ENCODE assay signal across 1 fruit fly cellular context in genomic region chr3R:19153502-19153983, dm6.
TF ChIP-seq lines count a peak whose summit lies in the region.

TSS of gene CG5835 (minus strand) at chr3R:19153686.

TF ChIP-seq in whole organism, embryonic, 481 proteins besides CTCF, POLR2A, EP300 and RAD21 (continued from another document):
- no peak for TF ChIP-seq CG9437 (GFP tag; optimal IDR thresholded peaks at IDR 0.05; lab: Kevin White, UChicago)
- TF ChIP-seq CG1792 (GFP tag; optimal IDR thresholded peaks at IDR 0.05; lab: Kevin White, UChicago) = no peak
- TF ChIP-seq CG12659 (GFP tag; optimal IDR thresholded peaks at IDR 0.05; lab: Kevin White, UChicago) = peak; percentile 54
- TF ChIP-seq Sry-β (GFP tag; optimal IDR thresholded peaks at IDR 0.05; lab: Kevin White, UChicago) = no peak
- no peak for TF ChIP-seq Hand (GFP tag; optimal IDR thresholded peaks at IDR 0.05; lab: Kevin White, UChicago)
- peak; percentile 5 for TF ChIP-seq CG1603 (tag; optimal IDR thresholded peaks at IDR 0.05; lab: Kevin White, UChicago)
- TF ChIP-seq jing (GFP tag; optimal IDR thresholded peaks at IDR 0.05; lab: Kevin White, UChicago) = no peak
- TF ChIP-seq Ravus (GFP tag; IDR thresholded peaks at IDR 0.05; lab: Robert Waterston, UW) = no peak
- 0 out of 2 replicates have a peak, but pooled peaks have one; percentile 19 for TF ChIP-seq gsb (GFP tag; IDR thresholded peaks at IDR 0.05; lab: Robert Waterston, UW)
- TF ChIP-seq dan (GFP tag; IDR thresholded peaks at IDR 0.05; lab: Robert Waterston, UW) = no peak
- TF ChIP-seq ab (GFP tag; optimal IDR thresholded peaks at IDR 0.05; lab: Kevin White, UChicago) = no peak
- peak; percentile 16 for TF ChIP-seq ash1 (GFP tag; optimal IDR thresholded peaks at IDR 0.05; lab: Kevin White, UChicago)
- no peak for TF ChIP-seq h (optimal IDR thresholded peaks at IDR 0.05; lab: Kevin White, UChicago)
- peak; percentile 35; the same call in 1 of the 2 replicates for TF ChIP-seq Adf1 (GFP tag; IDR thresholded peaks at IDR 0.05; lab: Robert Waterston, UW)
- TF ChIP-seq grn (GFP tag; optimal IDR thresholded peaks at IDR 0.05; lab: Kevin White, UChicago) = peak; percentile 15
- TF ChIP-seq CG10543 (GFP tag; optimal IDR thresholded peaks at IDR 0.05; lab: Kevin White, UChicago) = peak; percentile 53
- no peak for TF ChIP-seq eyg (GFP tag; optimal IDR thresholded peaks at IDR 0.05; lab: Kevin White, UChicago)
- no peak for TF ChIP-seq Oli (tag; optimal IDR thresholded peaks at IDR 0.05; lab: Kevin White, UChicago)
- no peak for TF ChIP-seq so (GFP tag; IDR thresholded peaks at IDR 0.05; lab: Robert Waterston, UW)
- TF ChIP-seq B-H1 (GFP tag; IDR thresholded peaks at IDR 0.05; lab: Robert Waterston, UW) = no peak
- peak; percentile 8 for TF ChIP-seq PHDP (tag; optimal IDR thresholded peaks at IDR 0.05; lab: Kevin White, UChicago)
- TF ChIP-seq CG8388 (GFP tag; optimal IDR thresholded peaks at IDR 0.05; lab: Kevin White, UChicago) = no peak
- peak; percentile 12 for TF ChIP-seq CG7839 (tag; optimal IDR thresholded peaks at IDR 0.05; lab: Kevin White, UChicago)
- no peak; the same call in 2 of the 3 replicates for TF ChIP-seq zfh1 (GFP tag; IDR thresholded peaks at IDR 0.05; lab: Robert Waterston, UW)
- TF ChIP-seq CG18619 (GFP tag; optimal IDR thresholded peaks at IDR 0.05; lab: Kevin White, UChicago) = no peak
- no peak for TF ChIP-seq Max (GFP tag; optimal IDR thresholded peaks at IDR 0.05; lab: Kevin White, UChicago)
- no peak for TF ChIP-seq fru (optimal IDR thresholded peaks at IDR 0.05; lab: Kevin White, UChicago)
- no peak for TF ChIP-seq CG7745 (tag; optimal IDR thresholded peaks at IDR 0.05; lab: Kevin White, UChicago)
- TF ChIP-seq fd102C (GFP tag; optimal IDR thresholded peaks at IDR 0.05; lab: Kevin White, UChicago) = no peak
- TF ChIP-seq CG3407 (GFP tag; optimal IDR thresholded peaks at IDR 0.05; lab: Kevin White, UChicago) = no peak
- TF ChIP-seq exex (tag; optimal IDR thresholded peaks at IDR 0.05; lab: Kevin White, UChicago) = peak; percentile 91
- TF ChIP-seq CG31441 (GFP tag; IDR thresholded peaks at IDR 0.05; lab: Robert Waterston, UW) = peak; percentile 26; the same call in 1 of the 2 replicates
- no peak for TF ChIP-seq ken (GFP tag; IDR thresholded peaks at IDR 0.05; lab: Robert Waterston, UW)
- no peak for TF ChIP-seq bab2 (GFP tag; optimal IDR thresholded peaks at IDR 0.05; lab: Kevin White, UChicago)
- peak; percentile 42; the same call in 1 of the 2 replicates for TF ChIP-seq CG9932 (GFP tag; IDR thresholded peaks at IDR 0.05; lab: Robert Waterston, UW)
- TF ChIP-seq CG15269 (tag; optimal IDR thresholded peaks at IDR 0.05; lab: Kevin White, UChicago) = peak; percentile 37
- no peak for TF ChIP-seq Atf-2 (GFP tag; optimal IDR thresholded peaks at IDR 0.05; lab: Kevin White, UChicago)
- TF ChIP-seq Kr (GFP tag; optimal IDR thresholded peaks at IDR 0.05; lab: Kevin White, UChicago) = no peak
- TF ChIP-seq lmd (GFP tag; IDR thresholded peaks at IDR 0.05; lab: Robert Waterston, UW) = no peak
- peak; percentile 53; the same call in 1 of the 2 replicates for TF ChIP-seq Bgb (GFP tag; IDR thresholded peaks at IDR 0.05; lab: Robert Waterston, UW; ENCODE audit: partially characterized antibody)
- peak; percentile 16 for TF ChIP-seq CG7786 (GFP tag; optimal IDR thresholded peaks at IDR 0.05; lab: Kevin White, UChicago)
- TF ChIP-seq CG3163 (GFP tag; optimal IDR thresholded peaks at IDR 0.05; lab: Kevin White, UChicago) = no peak
- TF ChIP-seq fd3F (GFP tag; optimal IDR thresholded peaks at IDR 0.05; lab: Kevin White, UChicago) = no peak
- 0 out of 2 replicates have a peak, but pooled peaks have one; percentile 15 for TF ChIP-seq Rx (GFP tag; IDR thresholded peaks at IDR 0.05; lab: Robert Waterston, UW)
- TF ChIP-seq CG5953 (GFP tag; IDR thresholded peaks at IDR 0.05; lab: Robert Waterston, UW) = no peak
- peak; percentile 15 for TF ChIP-seq CG12769 (tag; optimal IDR thresholded peaks at IDR 0.05; lab: Kevin White, UChicago)
- TF ChIP-seq da (GFP tag; optimal IDR thresholded peaks at IDR 0.05; lab: Kevin White, UChicago) = no peak
- no peak for TF ChIP-seq tio (GFP tag; optimal IDR thresholded peaks at IDR 0.05; lab: Kevin White, UChicago)
- peak; percentile 11 for TF ChIP-seq CG4424 (GFP tag; optimal IDR thresholded peaks at IDR 0.05; lab: Kevin White, UChicago)
- peak; percentile 19 for TF ChIP-seq CG31365 (tag; optimal IDR thresholded peaks at IDR 0.05; lab: Kevin White, UChicago)
- TF ChIP-seq Sox100B (GFP tag; optimal IDR thresholded peaks at IDR 0.05; lab: Kevin White, UChicago) = peak; percentile 17
- peak; percentile 58 for TF ChIP-seq sug (tag; optimal IDR thresholded peaks at IDR 0.05; lab: Kevin White, UChicago)
- TF ChIP-seq CG6654 (GFP tag; optimal IDR thresholded peaks at IDR 0.05; lab: Kevin White, UChicago) = no peak
- no peak for TF ChIP-seq CG16815 (GFP tag; optimal IDR thresholded peaks at IDR 0.05; lab: Kevin White, UChicago)
- no peak for TF ChIP-seq Ssrp (tag; optimal IDR thresholded peaks at IDR 0.05; lab: Kevin White, UChicago)
- TF ChIP-seq MBD-R2 (GFP tag; IDR thresholded peaks at IDR 0.05; lab: Robert Waterston, UW) = no peak
- peak; percentile 63 for TF ChIP-seq row (GFP tag; IDR thresholded peaks at IDR 0.05; lab: Robert Waterston, UW)
- TF ChIP-seq pita (GFP tag; optimal IDR thresholded peaks at IDR 0.05; lab: Kevin White, UChicago) = no peak
- no peak for TF ChIP-seq CG9215 (GFP tag; IDR thresholded peaks at IDR 0.05; lab: Robert Waterston, UW)
- TF ChIP-seq CG4328 (GFP tag; optimal IDR thresholded peaks at IDR 0.05; lab: Kevin White, UChicago) = no peak
- TF ChIP-seq CG7987 (GFP tag; optimal IDR thresholded peaks at IDR 0.05; lab: Kevin White, UChicago) = peak; percentile 61
- TF ChIP-seq CG7372 (GFP tag; IDR thresholded peaks at IDR 0.05; lab: Robert Waterston, UW) = no peak
- peak; percentile 50; the same call in 1 of the 3 replicates for TF ChIP-seq sr (GFP tag; IDR thresholded peaks at IDR 0.05; lab: Robert Waterston, UW)
- peak in 1 of 2 experiments; percentile 41 for TF ChIP-seq Hr78 (GFP tag; optimal IDR thresholded peaks at IDR 0.05; lab: Kevin White, UChicago)
- TF ChIP-seq zen (tag; optimal IDR thresholded peaks at IDR 0.05; lab: Kevin White, UChicago) = no peak
- TF ChIP-seq CG14710 (tag; optimal IDR thresholded peaks at IDR 0.05; lab: Kevin White, UChicago) = peak; percentile 1
- TF ChIP-seq Mad (GFP tag; optimal IDR thresholded peaks at IDR 0.05; lab: Kevin White, UChicago) = no peak
- TF ChIP-seq Chrac-16 (GFP tag; optimal IDR thresholded peaks at IDR 0.05; lab: Kevin White, UChicago) = no peak
- peak; percentile 17 for TF ChIP-seq CG6765 (GFP tag; optimal IDR thresholded peaks at IDR 0.05; lab: Kevin White, UChicago)
- TF ChIP-seq ftz-f1 (GFP tag; optimal IDR thresholded peaks at IDR 0.05; lab: Kevin White, UChicago) = peak; percentile 8
- no peak for TF ChIP-seq insv (GFP tag; optimal IDR thresholded peaks at IDR 0.05; lab: Kevin White, UChicago)
- TF ChIP-seq tup (GFP tag; optimal IDR thresholded peaks at IDR 0.05; lab: Kevin White, UChicago) = no peak
- TF ChIP-seq tgo (GFP tag; IDR thresholded peaks at IDR 0.05; lab: Robert Waterston, UW) = no peak
- TF ChIP-seq Deaf1 (tag; optimal IDR thresholded peaks at IDR 0.05; lab: Kevin White, UChicago) = peak; percentile 72
- no peak for TF ChIP-seq Doc2 (GFP tag; IDR thresholded peaks at IDR 0.05; lab: Robert Waterston, UW)
- peak; percentile 13; the same call in 1 of the 2 replicates for TF ChIP-seq CG43689 (GFP tag; IDR thresholded peaks at IDR 0.05; lab: Robert Waterston, UW)
- TF ChIP-seq z (GFP tag; IDR thresholded peaks at IDR 0.05; lab: Robert Waterston, UW) = no peak
- peak; percentile 26 for TF ChIP-seq CrebB (tag; optimal IDR thresholded peaks at IDR 0.05; lab: Kevin White, UChicago)
- TF ChIP-seq pan (optimal IDR thresholded peaks at IDR 0.05; lab: Kevin White, UChicago) = no peak
- no peak for TF ChIP-seq pan (GFP tag; optimal IDR thresholded peaks at IDR 0.05 in 1 of 2, IDR thresholded peaks at IDR 0.05 in 1 of 2)
- TF ChIP-seq CG18599 (GFP tag; optimal IDR thresholded peaks at IDR 0.05; lab: Kevin White, UChicago) = peak; percentile 28
- TF ChIP-seq CG18011 (GFP tag; optimal IDR thresholded peaks at IDR 0.05; lab: Kevin White, UChicago) = no peak
- TF ChIP-seq Dbx (GFP tag; IDR thresholded peaks at IDR 0.05; lab: Robert Waterston, UW) = peak; percentile 31; the same call in 2 of the 3 replicates
- peak; percentile 7; the same call in 1 of the 2 replicates for TF ChIP-seq Drgx (GFP tag; IDR thresholded peaks at IDR 0.05; lab: Robert Waterston, UW)
- TF ChIP-seq vnd (GFP tag; IDR thresholded peaks at IDR 0.05; lab: Robert Waterston, UW; ENCODE audit: partially characterized antibody) = no peak
- no peak for TF ChIP-seq HmgD (GFP tag; optimal IDR thresholded peaks at IDR 0.05; lab: Kevin White, UChicago)
- TF ChIP-seq Spps (tag; optimal IDR thresholded peaks at IDR 0.05; lab: Kevin White, UChicago) = no peak
- no peak for TF ChIP-seq nerfin-2 (GFP tag; IDR thresholded peaks at IDR 0.05; lab: Robert Waterston, UW; ENCODE audit: partially characterized antibody)
- no peak for TF ChIP-seq Mrtf (GFP tag; IDR thresholded peaks at IDR 0.05; lab: Robert Waterston, UW)
- TF ChIP-seq grau (tag; optimal IDR thresholded peaks at IDR 0.05; lab: Kevin White, UChicago) = peak; percentile 23
- no peak for TF ChIP-seq chif (GFP tag; optimal IDR thresholded peaks at IDR 0.05; lab: Kevin White, UChicago)
- TF ChIP-seq HmgZ (tag; optimal IDR thresholded peaks at IDR 0.05; lab: Kevin White, UChicago) = peak; percentile 52
- TF ChIP-seq ind (GFP tag; optimal IDR thresholded peaks at IDR 0.05; lab: Kevin White, UChicago) = no peak
- no peak for TF ChIP-seq ara (GFP tag; IDR thresholded peaks at IDR 0.05; lab: Robert Waterston, UW)
- TF ChIP-seq CG13424 (tag; optimal IDR thresholded peaks at IDR 0.05; lab: Kevin White, UChicago) = peak; percentile 25
- TF ChIP-seq knrl (GFP tag; IDR thresholded peaks at IDR 0.05; lab: Robert Waterston, UW; ENCODE audit: partially characterized antibody) = no peak
- no peak for TF ChIP-seq Awh (GFP tag; IDR thresholded peaks at IDR 0.05; lab: Robert Waterston, UW)
- TF ChIP-seq CG10147 (GFP tag; optimal IDR thresholded peaks at IDR 0.05; lab: Kevin White, UChicago) = no peak
- no peak for TF ChIP-seq CG4854 (GFP tag; optimal IDR thresholded peaks at IDR 0.05; lab: Kevin White, UChicago)
- TF ChIP-seq CG7556 (GFP tag; optimal IDR thresholded peaks at IDR 0.05; lab: Kevin White, UChicago) = no peak
- peak; percentile 30 for TF ChIP-seq oc (tag; optimal IDR thresholded peaks at IDR 0.05; lab: Kevin White, UChicago)
- no peak for TF ChIP-seq ssp (GFP tag; IDR thresholded peaks at IDR 0.05; lab: Robert Waterston, UW)
- peak; percentile 13 for TF ChIP-seq cwo (GFP tag; optimal IDR thresholded peaks at IDR 0.05; lab: Kevin White, UChicago)
- TF ChIP-seq CG12236 (GFP tag; optimal IDR thresholded peaks at IDR 0.05; lab: Kevin White, UChicago) = no peak
- no peak for TF ChIP-seq NfI (GFP tag; optimal IDR thresholded peaks at IDR 0.05; lab: Kevin White, UChicago)
- no peak for TF ChIP-seq nmo (GFP tag; optimal IDR thresholded peaks at IDR 0.05; lab: Kevin White, UChicago)
- no peak for TF ChIP-seq tx (GFP tag; optimal IDR thresholded peaks at IDR 0.05; lab: Kevin White, UChicago)
- no peak for TF ChIP-seq jumu (GFP tag; optimal IDR thresholded peaks at IDR 0.05; lab: Kevin White, UChicago)
- no peak for TF ChIP-seq fd96Cb (tag; optimal IDR thresholded peaks at IDR 0.05; lab: Kevin White, UChicago)
- no peak for TF ChIP-seq trh (GFP tag; optimal IDR thresholded peaks at IDR 0.05; lab: Kevin White, UChicago)
